Fruit fly (Drosophila melanogaster) whole organism, wandering third instar larva: ENCODE results near the gene Cp190.

Experiments
- Abd-B ChIP-seq: fragments of >200 bp; optimal IDR thresholded peaks from 2 replicates; lab custom pipeline; 2017; ENCODE audit warnings: missing biosample characterization, missing genetic modification characterization
- CG32264 ChIP-seq: fragments of 200-800 bp; sonication (Bioruptor generic); optimal IDR thresholded peaks from 2 replicates; lab custom pipeline; 2016; ENCODE audit warnings: missing biosample characterization, missing genetic modification characterization
- CG9705 ChIP-seq: fragments of 200-800 bp; sonication (Bioruptor generic); optimal IDR thresholded peaks from 2 replicates; lab custom pipeline; 2018; ENCODE audit warnings: missing biosample characterization, mild to moderate bottlenecking, missing genetic modification characterization
- CrebA ChIP-seq: fragments of 200-800 bp; sonication (Bioruptor generic); optimal IDR thresholded peaks from 2 replicates; lab custom pipeline; 2016; ENCODE audit warnings: missing biosample characterization, mild to moderate bottlenecking, missing genetic modification characterization, borderline replicate concordance
- Dfd ChIP-seq: fragments of >200 bp; optimal IDR thresholded peaks from 2 replicates; lab custom pipeline; 2017; ENCODE audit warnings: missing biosample characterization, missing genetic modification characterization
- Dif ChIP-seq: fragments of 200-275, 200-300 bp; sonication (Bioruptor generic); optimal IDR thresholded peaks from 2 replicates; lab custom pipeline; 2018; ENCODE audit warnings: missing biosample characterization, missing genetic modification characterization; ENCODE audit not compliant: partially characterized antibody
- GATAd ChIP-seq: sonication (Bioruptor generic); optimal IDR thresholded peaks from 2 replicates; lab custom pipeline; 2016; ENCODE audit warnings: missing biosample characterization, missing genetic modification characterization
- HLH106 ChIP-seq: fragments of 200-800 bp; optimal IDR thresholded peaks from 3 replicates; lab custom pipeline; 2019; ENCODE audit warnings: missing biosample characterization, mild to moderate bottlenecking, missing genetic modification characterization, moderate library complexity
- Hnf4 ChIP-seq: fragments of 200-800 bp; sonication (Bioruptor generic); optimal IDR thresholded peaks from 2 replicates; lab custom pipeline; 2016; ENCODE audit warnings: missing biosample characterization, mild to moderate bottlenecking, missing genetic modification characterization
- Hr78 ChIP-seq: fragments of >200 bp; optimal IDR thresholded peaks from 2 replicates; lab custom pipeline; 2017; ENCODE audit warnings: missing biosample characterization, missing genetic modification characterization
- Hr83 ChIP-seq: fragments of 200-300 bp; sonication (Bioruptor generic); optimal IDR thresholded peaks from 2 replicates; lab custom pipeline; 2016; ENCODE audit warnings: missing biosample characterization, mild to moderate bottlenecking, missing genetic modification characterization, moderate library complexity; ENCODE audit not compliant: poor library complexity, severe bottlenecking
- Jra ChIP-seq: sonication (Bioruptor generic); optimal IDR thresholded peaks from 2 replicates; lab custom pipeline; 2016; ENCODE audit warnings: missing biosample characterization, missing genetic modification characterization
- Mio ChIP-seq: sonication (Bioruptor generic); optimal IDR thresholded peaks from 2 replicates; lab custom pipeline; 2016; ENCODE audit warnings: missing biosample characterization, missing genetic modification characterization
- Myc ChIP-seq: fragments of >200 bp; optimal IDR thresholded peaks from 2 replicates; lab custom pipeline; 2017
- N ChIP-seq: fragments of >200 bp; optimal IDR thresholded peaks from 2 replicates; lab custom pipeline; 2018; ENCODE audit warnings: missing biosample characterization, missing external identifiers, missing genetic modification characterization
- OdsH ChIP-seq: fragments of 200-800 bp; sonication (Bioruptor generic); optimal IDR thresholded peaks from 2 replicates; lab custom pipeline; 2016; ENCODE audit warnings: missing biosample characterization, mild to moderate bottlenecking, missing genetic modification characterization
- Rel ChIP-seq, 2 experiments: fragments of 200-800 bp; sonication (Bioruptor generic) in 1 of 2; optimal IDR thresholded peaks; 2 replicates in 1 of 2; 3 replicates in 1 of 2; lab custom pipeline; 2016 to 2019; ENCODE audit warnings: mild to moderate bottlenecking in 2 of 2, missing biosample characterization in 2 of 2, missing genetic modification characterization in 2 of 2, moderate library complexity in 1 of 2
- Sp1 ChIP-seq: fragments of 200-800 bp; sonication (Bioruptor generic); optimal IDR thresholded peaks from 3 replicates; lab custom pipeline; 2019; ENCODE audit warnings: missing biosample characterization, mild to moderate bottlenecking, missing genetic modification characterization, moderate library complexity
- Vsx2 ChIP-seq: fragments of 200-300, 225-300 bp; sonication (Bioruptor generic); optimal IDR thresholded peaks from 2 replicates; lab custom pipeline; 2018; ENCODE audit warnings: missing biosample characterization, missing genetic modification characterization; ENCODE audit not compliant: partially characterized antibody
- br ChIP-seq: fragments of 200-800 bp; sonication (Bioruptor generic); optimal IDR thresholded peaks from 2 replicates; lab custom pipeline; 2016; ENCODE audit warnings: missing biosample characterization, missing genetic modification characterization
- brk ChIP-seq: fragments of 200-800 bp; sonication (Bioruptor generic); optimal IDR thresholded peaks from 2 replicates; lab custom pipeline; 2016; ENCODE audit warnings: missing biosample characterization, mild to moderate bottlenecking, missing genetic modification characterization
- dl ChIP-seq, 2 experiments: fragments of 175-275, 200-275 bp in 1 of 2; fragments of 200-275 bp in 1 of 2; sonication (Bioruptor generic); optimal IDR thresholded peaks; lab custom pipeline; 2018; ENCODE audit warnings: mild to moderate bottlenecking in 2 of 2, missing biosample characterization in 2 of 2, missing genetic modification characterization in 2 of 2, moderate library complexity in 2 of 2; ENCODE audit not compliant: partially characterized antibody in 2 of 2, insufficient read depth in 1 of 2
- dmrt93B ChIP-seq: fragments of 200-800 bp; sonication (Bioruptor generic); optimal IDR thresholded peaks from 2 replicates; lab custom pipeline; 2018; ENCODE audit warnings: missing biosample characterization, mild to moderate bottlenecking, missing genetic modification characterization
- dsf ChIP-seq: sonication (Bioruptor generic); optimal IDR thresholded peaks from 2 replicates; lab custom pipeline; 2016; ENCODE audit warnings: missing biosample characterization, missing genetic modification characterization, borderline replicate concordance
- ey ChIP-seq: fragments of 200-800 bp; sonication (Bioruptor generic); optimal IDR thresholded peaks from 2 replicates; lab custom pipeline; 2016; ENCODE audit warnings: missing biosample characterization, missing genetic modification characterization
- foxo ChIP-seq, 2 experiments: fragments of 200-800 bp; sonication (Bioruptor generic); optimal IDR thresholded peaks; 2 replicates in 1 of 2; 3 replicates in 1 of 2; lab custom pipeline; 2016 to 2017; ENCODE audit warnings: missing biosample characterization in 2 of 2, missing genetic modification characterization in 2 of 2
- fru ChIP-seq: fragments of 200-800 bp; sonication (Bioruptor generic); optimal IDR thresholded peaks from 3 replicates; lab custom pipeline; 2016; ENCODE audit warnings: missing biosample characterization, mild to moderate bottlenecking, missing genetic modification characterization
- h ChIP-seq: fragments of 200-800 bp; sonication (Bioruptor generic); optimal IDR thresholded peaks from 3 replicates; lab custom pipeline; 2016; ENCODE audit warnings: missing biosample characterization, mild to moderate bottlenecking, missing genetic modification characterization
- jim ChIP-seq: fragments of 175-275, 200-325 bp; sonication (Bioruptor generic); optimal IDR thresholded peaks from 2 replicates; lab custom pipeline; 2016; ENCODE audit warnings: missing biosample characterization, mild to moderate bottlenecking, missing genetic modification characterization
- lola ChIP-seq: fragments of >200 bp; optimal IDR thresholded peaks from 2 replicates; lab custom pipeline; 2017; ENCODE audit warnings: missing biosample characterization, missing genetic modification characterization
- pan ChIP-seq: fragments of >200 bp; optimal IDR thresholded peaks from 2 replicates; lab custom pipeline; 2017
- psq ChIP-seq: fragments of 200-800 bp; sonication (Bioruptor generic); optimal IDR thresholded peaks from 3 replicates; lab custom pipeline; 2017; ENCODE audit warnings: missing biosample characterization, mild to moderate bottlenecking, missing genetic modification characterization, moderate library complexity
- rgr ChIP-seq: fragments of 200-800 bp; sonication (Bioruptor generic); optimal IDR thresholded peaks from 3 replicates; lab custom pipeline; 2016; ENCODE audit warnings: missing biosample characterization, mild to moderate bottlenecking, missing genetic modification characterization
- sage ChIP-seq: fragments of 200-800 bp; sonication (Bioruptor generic); optimal IDR thresholded peaks from 2 replicates; lab custom pipeline; 2016; ENCODE audit warnings: missing biosample characterization, mild to moderate bottlenecking, missing genetic modification characterization
- sv ChIP-seq: fragments of 200-800 bp; sonication (Bioruptor generic); optimal IDR thresholded peaks from 3 replicates; lab custom pipeline; 2016; ENCODE audit warnings: missing biosample characterization, missing genetic modification characterization
- tai ChIP-seq: sonication (Bioruptor generic); optimal IDR thresholded peaks from 2 replicates; lab custom pipeline; 2016; ENCODE audit warnings: missing biosample characterization, missing genetic modification characterization
- usp ChIP-seq: fragments of >200 bp; optimal IDR thresholded peaks from 2 replicates; lab custom pipeline; 2017; ENCODE audit warnings: missing biosample characterization, missing genetic modification characterization
- woc ChIP-seq: sonication (Bioruptor generic); optimal IDR thresholded peaks from 2 replicates; lab custom pipeline; 2016; ENCODE audit warnings: missing biosample characterization, mild to moderate bottlenecking, missing genetic modification characterization

The Cp190 gene

dm6 chr3R:15280619-15281334, 5.7 kb upstream of the Cp190 start:
- TF ChIP-seq Hr83 (GFP tag; lab: Kevin White, UChicago), result no peak
- TF ChIP-seq usp (GFP tag; lab: Kevin White, UChicago), result no peak
- TF ChIP-seq N, result no peak
- TF ChIP-seq psq (GFP tag; lab: Kevin White, UChicago), result peak; percentile 56
- TF ChIP-seq ey (GFP tag; lab: Kevin White, UChicago), result peak; percentile 34
- no peak for TF ChIP-seq Jra (GFP tag; lab: Kevin White, UChicago)
- peak; percentile 60 for TF ChIP-seq OdsH (GFP tag; lab: Kevin White, UChicago)
- no peak for TF ChIP-seq CG32264 (GFP tag; lab: Kevin White, UChicago)
- peak; percentile 66 for TF ChIP-seq HLH106
- no peak for TF ChIP-seq Mio (GFP tag; lab: Kevin White, UChicago)
- TF ChIP-seq Hr78, result no peak
- TF ChIP-seq dl (GFP tag; optimal IDR thresholded peaks at IDR 0.05; lab: Kevin White, UChicago; ENCODE audit: insufficient read depth in 1 of 2, partially characterized antibody in 2 of 2), result no peak
- TF ChIP-seq Vsx2 (GFP tag; lab: Kevin White, UChicago), result no peak
- peak; percentile 45 for TF ChIP-seq h
- TF ChIP-seq CrebA (GFP tag; lab: Kevin White, UChicago), result no peak
- TF ChIP-seq sage (GFP tag; lab: Kevin White, UChicago), result peak; percentile 16
- TF ChIP-seq GATAd (GFP tag; lab: Kevin White, UChicago), result no peak
- TF ChIP-seq Hnf4 (GFP tag; lab: Kevin White, UChicago), result no peak
- no peak for TF ChIP-seq jim (GFP tag; lab: Kevin White, UChicago)
- peak; percentile 24 for TF ChIP-seq woc (GFP tag; lab: Kevin White, UChicago)
- no peak for TF ChIP-seq dsf (GFP tag; lab: Kevin White, UChicago)
- TF ChIP-seq Rel (GFP tag; optimal IDR thresholded peaks at IDR 0.05; lab: Kevin White, UChicago), result no peak
- TF ChIP-seq Rel (tag; optimal IDR thresholded peaks at IDR 0.05; lab: Kevin White, UChicago), result no peak
- TF ChIP-seq pan (lab: Kevin White, UChicago), result no peak
- peak; percentile 33 for TF ChIP-seq br (GFP tag; lab: Kevin White, UChicago)
- TF ChIP-seq Myc (lab: Kevin White, UChicago), result no peak
- TF ChIP-seq CG9705 (GFP tag; lab: Kevin White, UChicago), result no peak
- TF ChIP-seq fru (GFP tag; lab: Kevin White, UChicago), result peak; percentile 65
- TF ChIP-seq Sp1 (GFP tag; lab: Kevin White, UChicago), result peak; percentile 71
- TF ChIP-seq foxo (GFP tag; optimal IDR thresholded peaks at IDR 0.05; lab: Kevin White, UChicago), result peak in 1 of 2 experiments; percentile 63
- peak; percentile 51 for TF ChIP-seq dmrt93B
- TF ChIP-seq Abd-B (GFP tag; lab: Kevin White, UChicago), result no peak
- no peak for TF ChIP-seq brk (GFP tag; lab: Kevin White, UChicago)
- peak; percentile 20 for TF ChIP-seq sv
- TF ChIP-seq tai (GFP tag; lab: Kevin White, UChicago), result no peak
- TF ChIP-seq rgr, result peak; percentile 46
- no peak for TF ChIP-seq Dfd (GFP tag; lab: Kevin White, UChicago)
- TF ChIP-seq Dif (GFP tag; lab: Kevin White, UChicago), result peak; percentile 23
- no peak for TF ChIP-seq lola
